Fruit fly (Drosophila melanogaster): ENCODE measurements around the gene Grp170.

Gene Grp170

dm6 chrX:2298708-2299370 is 24.0 kb upstream of the Grp170 start (continued):
- peak; percentile 88 for TF ChIP-seq nmo (GFP tag; optimal IDR thresholded peaks at IDR 0.05)
- TF ChIP-seq CG31365 (tag; optimal IDR thresholded peaks at IDR 0.05) = peak; percentile 34
- TF ChIP-seq CG5245 (GFP tag; optimal IDR thresholded peaks at IDR 0.05) = peak; percentile 59
- TF ChIP-seq CG4360 (GFP tag; IDR thresholded peaks at IDR 0.05) = peak; percentile 80
- peak; percentile 65 for TF ChIP-seq Fer3 (tag; optimal IDR thresholded peaks at IDR 0.05)
- peak; percentile 72 for TF ChIP-seq CG11723 (GFP tag; optimal IDR thresholded peaks at IDR 0.05)
- peak; percentile 72 for TF ChIP-seq CG6254 (GFP tag; optimal IDR thresholded peaks at IDR 0.05)
- peak; percentile 80 for TF ChIP-seq Xbp1 (GFP tag; optimal IDR thresholded peaks at IDR 0.05)
- peak; percentile 95 for TF ChIP-seq dmrt11E (tag; optimal IDR thresholded peaks at IDR 0.05)
- TF ChIP-seq ro (GFP tag; IDR thresholded peaks at IDR 0.05) = no peak
- peak; percentile 74 for TF ChIP-seq CG17568 (GFP tag; optimal IDR thresholded peaks at IDR 0.05)
- peak; percentile 59 for TF ChIP-seq slp2 (GFP tag; optimal IDR thresholded peaks at IDR 0.05)
- peak; percentile 88 for TF ChIP-seq CG8388 (GFP tag; optimal IDR thresholded peaks at IDR 0.05)
- TF ChIP-seq HLH54F (GFP tag; optimal IDR thresholded peaks at IDR 0.05) = peak; percentile 54
- TF ChIP-seq ATbp (GFP tag; optimal IDR thresholded peaks at IDR 0.05) = peak; percentile 79
- peak; percentile 90 for TF ChIP-seq fd102C (GFP tag; optimal IDR thresholded peaks at IDR 0.05)
- peak; percentile 90 for TF ChIP-seq Optix (GFP tag; IDR thresholded peaks at IDR 0.05)
- no peak for TF ChIP-seq trh (GFP tag; optimal IDR thresholded peaks at IDR 0.05)
- peak; percentile 90 for TF ChIP-seq CG6689 (GFP tag; IDR thresholded peaks at IDR 0.05)
- peak; percentile 47; the same call in 1 of the 2 replicates for TF ChIP-seq slbo (GFP tag; IDR thresholded peaks at IDR 0.05)
- peak; percentile 64 for TF ChIP-seq HmgD (GFP tag; optimal IDR thresholded peaks at IDR 0.05)
- TF ChIP-seq CG6654 (GFP tag; optimal IDR thresholded peaks at IDR 0.05) = peak; percentile 16
- peak; percentile 29 for TF ChIP-seq HmgZ (tag; optimal IDR thresholded peaks at IDR 0.05)
- TF ChIP-seq CG4617 (GFP tag; optimal IDR thresholded peaks at IDR 0.05; ENCODE audit: borderline replicate concordance) = no peak
- TF ChIP-seq grn (GFP tag; optimal IDR thresholded peaks at IDR 0.05) = peak; percentile 46
- peak; percentile 85 for TF ChIP-seq H2.0 (GFP tag; IDR thresholded peaks at IDR 0.05)
- peak; percentile 67 for TF ChIP-seq en (GFP tag; optimal IDR thresholded peaks at IDR 0.05)
- TF ChIP-seq Kr (GFP tag; optimal IDR thresholded peaks at IDR 0.05) = peak; percentile 76
- TF ChIP-seq bcd (GFP tag; optimal IDR thresholded peaks at IDR 0.05) = peak; percentile 58
- TF ChIP-seq cwo (GFP tag; optimal IDR thresholded peaks at IDR 0.05) = peak; percentile 40
- peak; percentile 48 for TF ChIP-seq CG4730 (GFP tag; IDR thresholded peaks at IDR 0.05)
- TF ChIP-seq Blimp-1 (GFP tag; optimal IDR thresholded peaks at IDR 0.05) = peak; percentile 86
- TF ChIP-seq bowl (GFP tag; IDR thresholded peaks at IDR 0.05) = no peak
- TF ChIP-seq stc (GFP tag; IDR thresholded peaks at IDR 0.05) = peak; percentile 83
- TF ChIP-seq Xrp1 (GFP tag; IDR thresholded peaks at IDR 0.05) = peak; percentile 94
- no peak for TF ChIP-seq CG11085 (GFP tag; IDR thresholded peaks at IDR 0.05)
- TF ChIP-seq Drgx (GFP tag; IDR thresholded peaks at IDR 0.05) = peak; percentile 94
- TF ChIP-seq Side (GFP tag; optimal IDR thresholded peaks at IDR 0.05) = peak; percentile 87
- peak; percentile 35 for TF ChIP-seq Fer1 (GFP tag; optimal IDR thresholded peaks at IDR 0.05)
- TF ChIP-seq CG8478 (optimal IDR thresholded peaks at IDR 0.05) = no peak
- peak; percentile 45 for TF ChIP-seq ERR (GFP tag; optimal IDR thresholded peaks at IDR 0.05)
- no peak for TF ChIP-seq toy (GFP tag; IDR thresholded peaks at IDR 0.05)
- TF ChIP-seq CG10274 (GFP tag; optimal IDR thresholded peaks at IDR 0.05) = no peak
- peak; percentile 28 for TF ChIP-seq CG2116 (GFP tag; optimal IDR thresholded peaks at IDR 0.05)
- peak; percentile 58 for TF ChIP-seq CG9609 (GFP tag; optimal IDR thresholded peaks at IDR 0.05)
- TF ChIP-seq ttk (GFP tag; IDR thresholded peaks at IDR 0.05) = peak; percentile 73
- TF ChIP-seq bsh (GFP tag; optimal IDR thresholded peaks at IDR 0.05) = peak; percentile 74 to 94
- TF ChIP-seq CG12071 (GFP tag; optimal IDR thresholded peaks at IDR 0.05) = peak; percentile 78
- no peak for TF ChIP-seq h (optimal IDR thresholded peaks at IDR 0.05)
- TF ChIP-seq p53 (GFP tag; optimal IDR thresholded peaks at IDR 0.05) = peak; percentile 60
- no peak for TF ChIP-seq ash1 (GFP tag; optimal IDR thresholded peaks at IDR 0.05)

Data from whole organism, embryonic.